Fruit fly (Drosophila melanogaster): ENCODE measurements around the gene CG7168.

DNA sequence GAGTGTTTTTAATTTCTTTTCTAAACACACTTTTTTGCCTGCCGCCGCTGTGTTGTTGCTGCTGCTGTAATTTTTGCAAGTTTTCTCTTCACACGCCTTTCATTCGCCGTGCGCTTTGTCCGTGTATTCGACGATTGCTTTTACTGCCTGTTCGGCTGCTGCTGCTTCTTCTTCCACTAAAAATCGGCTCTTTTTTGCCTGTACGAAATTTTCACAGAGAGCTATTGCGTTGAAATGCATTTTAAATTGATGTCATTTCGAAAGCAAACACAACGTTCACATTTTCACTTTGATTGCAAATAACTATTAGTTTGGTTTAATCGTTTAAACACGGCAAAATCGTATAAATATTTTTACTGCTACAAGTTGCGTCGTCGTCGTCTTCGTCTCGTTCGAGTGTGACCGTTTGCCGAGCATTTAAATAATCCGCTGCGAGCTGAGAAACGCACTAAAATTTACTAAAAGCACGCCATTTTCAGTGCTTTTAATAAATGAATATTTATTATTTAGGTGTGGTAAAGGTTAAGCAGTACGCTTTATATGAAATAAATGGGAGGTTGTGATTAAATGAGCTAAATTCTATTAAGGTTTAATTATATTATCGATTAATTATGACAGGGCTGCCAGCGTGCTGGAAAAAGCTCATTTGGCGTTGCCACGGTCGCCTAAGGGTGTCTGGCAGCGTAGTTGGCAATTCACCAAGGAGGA, 26.6 kb downstream of the CG7168 start, which contains the start of the genes Ssdp and CG7985:
- TF ChIP-seq CG12605 (GFP tag; IDR thresholded peaks at IDR 0.05) (no peak), D1 (tag; optimal IDR thresholded peaks at IDR 0.05) (no peak), rn (GFP tag; IDR thresholded peaks at IDR 0.05) (no peak), fd96Ca (GFP tag; IDR thresholded peaks at IDR 0.05) (no peak), Pif1A (GFP tag; optimal IDR thresholded peaks at IDR 0.05) (no peak), CG17806 (tag; optimal IDR thresholded peaks at IDR 0.05) (no peak), CG10348 (GFP tag; IDR thresholded peaks at IDR 0.05) (no peak), Pif1B (GFP tag; optimal IDR thresholded peaks at IDR 0.05) (no peak), CG8301 (tag; optimal IDR thresholded peaks at IDR 0.05) (no peak), CG9948 (tag; optimal IDR thresholded peaks at IDR 0.05) (no peak), gl (tag; optimal IDR thresholded peaks at IDR 0.05) (no peak), Snoo (tag; optimal IDR thresholded peaks at IDR 0.05) (no peak)
